Fruit fly (Drosophila melanogaster) whole organism, prepupa: ENCODE measurements around the gene Ankrd49.

Experiments
- CG10669 ChIP-seq: fragments of 200-800 bp; sonication (Bioruptor generic); optimal IDR thresholded peaks from 3 replicates; lab custom pipeline; 2018; ENCODE audit warnings: missing biosample characterization, mild to moderate bottlenecking, missing genetic modification characterization, moderate library complexity
- CG11294 ChIP-seq: fragments of 200-800 bp; sonication (Bioruptor generic); IDR thresholded peaks from 2 replicates; pipeline ENCODE4 v1.3.6; 2022; ENCODE audit warnings: missing biosample characterization, missing genetic modification characterization
- CG11762 ChIP-seq: fragments of 200-800 bp; sonication (Bioruptor generic); optimal IDR thresholded peaks from 3 replicates; lab custom pipeline; 2016; ENCODE audit warnings: missing biosample characterization, missing genetic modification characterization; ENCODE audit not compliant: insufficient read depth
- CG11902 ChIP-seq: fragments of 200-800 bp; sonication (Bioruptor generic); optimal IDR thresholded peaks from 3 replicates; lab custom pipeline; 2016; ENCODE audit warnings: missing biosample characterization, missing genetic modification characterization
- CG15336 ChIP-seq: fragments of 200-800 bp; sonication (Bioruptor generic); IDR thresholded peaks from 2 replicates; pipeline ENCODE4 v1.3.6; 2022; ENCODE audit warnings: missing biosample characterization, missing genetic modification characterization
- CG1621 ChIP-seq: fragments of 200-800 bp; sonication (Bioruptor generic); optimal IDR thresholded peaks from 3 replicates; lab custom pipeline; 2018; ENCODE audit warnings: missing biosample characterization, mild to moderate bottlenecking, missing genetic modification characterization
- CG3032 ChIP-seq: fragments of 200-800 bp; optimal IDR thresholded peaks from 2 replicates; lab custom pipeline; 2019; ENCODE audit warnings: missing biosample characterization, mild to moderate bottlenecking, missing genetic modification characterization, moderate library complexity
- CG31627 ChIP-seq: fragments of 200-800 bp; sonication (Bioruptor generic); optimal IDR thresholded peaks from 3 replicates; lab custom pipeline; 2016; ENCODE audit warnings: missing biosample characterization, missing genetic modification characterization
- CG32006 ChIP-seq: fragments of 200-800 bp; sonication (Bioruptor generic); optimal IDR thresholded peaks from 3 replicates; lab custom pipeline; 2017; ENCODE audit warnings: missing biosample characterization, mild to moderate bottlenecking, missing genetic modification characterization
- CG34406 ChIP-seq: fragments of 200-800 bp; sonication (Bioruptor generic); optimal IDR thresholded peaks from 3 replicates; lab custom pipeline; 2016; ENCODE audit warnings: missing biosample characterization, missing genetic modification characterization
- CG4318 ChIP-seq: fragments of 200-800 bp; sonication (Bioruptor generic); optimal IDR thresholded peaks from 3 replicates; lab custom pipeline; 2017; ENCODE audit warnings: missing biosample characterization, mild to moderate bottlenecking, missing genetic modification characterization
- CG6163 ChIP-seq: fragments of 200-800 bp; sonication (Bioruptor generic); IDR thresholded peaks from 3 replicates; pipeline ENCODE4 v1.3.6; 2022; ENCODE audit warnings: missing biosample characterization, missing genetic modification characterization
- CG6276 ChIP-seq: fragments of 200-800 bp; sonication (Bioruptor generic); optimal IDR thresholded peaks from 2 replicates; lab custom pipeline; 2017; ENCODE audit warnings: missing biosample characterization, mild to moderate bottlenecking, missing genetic modification characterization
- CG6792 ChIP-seq: fragments of 200-800 bp; sonication (Bioruptor generic); optimal IDR thresholded peaks from 3 replicates; lab custom pipeline; 2016; ENCODE audit warnings: missing biosample characterization, missing genetic modification characterization
- CG6808 ChIP-seq: fragments of 200-800 bp; sonication (Bioruptor generic); optimal IDR thresholded peaks from 3 replicates; lab custom pipeline; 2017; ENCODE audit warnings: missing biosample characterization, missing genetic modification characterization, mild to moderate bottlenecking, moderate library complexity, missing genetic modification reagents
- CG6854 ChIP-seq: fragments of 200-800 bp; sonication (Bioruptor generic); optimal IDR thresholded peaks from 2 replicates; lab custom pipeline; 2017; ENCODE audit warnings: missing biosample characterization, mild to moderate bottlenecking, missing genetic modification characterization
- CG7368 ChIP-seq: fragments of 200-800 bp; sonication (Bioruptor generic); optimal IDR thresholded peaks from 3 replicates; lab custom pipeline; 2016; ENCODE audit warnings: missing biosample characterization, missing genetic modification characterization
- CG8119 ChIP-seq: fragments of 200-800 bp; sonication (Bioruptor generic); IDR thresholded peaks from 3 replicates; pipeline ENCODE4 v1.3.6; 2022; ENCODE audit warnings: missing biosample characterization, missing genetic modification characterization
- CG9139 ChIP-seq: fragments of 200-800 bp; sonication (Bioruptor generic); optimal IDR thresholded peaks from 3 replicates; lab custom pipeline; 2017; ENCODE audit warnings: missing biosample characterization, mild to moderate bottlenecking, missing genetic modification characterization
- Eip78C ChIP-seq: fragments of 200-800 bp; sonication (Bioruptor generic); peaks from one replicate; lab custom pipeline; 2016; ENCODE audit warnings: missing biosample characterization, missing genetic modification characterization
- Eip93F ChIP-seq: fragments of 200-800 bp; sonication (Bioruptor generic); optimal IDR thresholded peaks from 2 replicates; lab custom pipeline; 2016; ENCODE audit warnings: missing biosample characterization, mild to moderate bottlenecking, missing genetic modification characterization
- Ets21C ChIP-seq: fragments of 200-800 bp; sonication (Bioruptor generic); optimal IDR thresholded peaks from 3 replicates; lab custom pipeline; 2016; ENCODE audit warnings: missing biosample characterization, missing genetic modification characterization
- Ets96B ChIP-seq: fragments of 200-800 bp; optimal IDR thresholded peaks from 2 replicates; lab custom pipeline; 2019; ENCODE audit warnings: missing biosample characterization, mild to moderate bottlenecking, missing genetic modification characterization, moderate library complexity
- Gug ChIP-seq: fragments of 200-800 bp; sonication (Bioruptor generic); IDR thresholded peaks from 2 replicates; pipeline ENCODE4 v1.3.6; 2022; ENCODE audit warnings: missing biosample characterization, missing genetic modification characterization
- Hr38 ChIP-seq: sonication (Bioruptor generic); optimal IDR thresholded peaks from 2 replicates; lab custom pipeline; 2016; ENCODE audit warnings: missing biosample characterization, missing genetic modification characterization
- Hr39 ChIP-seq: fragments of 200-800 bp; sonication (Bioruptor generic); optimal IDR thresholded peaks from 2 replicates; lab custom pipeline; 2016; ENCODE audit warnings: missing biosample characterization, missing genetic modification characterization
- Hr4 ChIP-seq: fragments of 200-800 bp; sonication (Bioruptor generic); optimal IDR thresholded peaks from 3 replicates; lab custom pipeline; 2016; ENCODE audit warnings: missing biosample characterization, missing genetic modification characterization
- Lpt ChIP-seq: fragments of 200-800 bp; sonication (Bioruptor generic); optimal IDR thresholded peaks from 3 replicates; lab custom pipeline; 2016; ENCODE audit warnings: missing biosample characterization, missing genetic modification characterization
- OdsH ChIP-seq: fragments of 200-800 bp; sonication (Bioruptor generic); optimal IDR thresholded peaks from 3 replicates; lab custom pipeline; 2016; ENCODE audit warnings: missing biosample characterization, missing genetic modification characterization
- Smox ChIP-seq: fragments of 200-800 bp; sonication (Bioruptor generic); optimal IDR thresholded peaks from 3 replicates; lab custom pipeline; 2016; ENCODE audit warnings: missing biosample characterization, missing genetic modification characterization
- Sox102F ChIP-seq: fragments of 200-800 bp; sonication (Bioruptor generic); optimal IDR thresholded peaks from 2 replicates; lab custom pipeline; 2016; ENCODE audit warnings: missing biosample characterization, mild to moderate bottlenecking, missing genetic modification characterization
- Sox14 ChIP-seq: fragments of 200-800 bp; sonication (Bioruptor generic); optimal IDR thresholded peaks from 3 replicates; lab custom pipeline; 2016; ENCODE audit warnings: missing biosample characterization, missing genetic modification characterization
- achi ChIP-seq: fragments of 200-800 bp; sonication (Bioruptor generic); optimal IDR thresholded peaks from 3 replicates; lab custom pipeline; 2016; ENCODE audit warnings: missing biosample characterization, missing genetic modification characterization
- cyc ChIP-seq: fragments of 200-800 bp; sonication (Bioruptor generic); optimal IDR thresholded peaks from 3 replicates; lab custom pipeline; 2016; ENCODE audit warnings: missing biosample characterization, missing genetic modification characterization
- dac ChIP-seq: fragments of 200-800 bp; sonication (Bioruptor generic); optimal IDR thresholded peaks from 2 replicates; lab custom pipeline; 2017; ENCODE audit warnings: missing biosample characterization, mild to moderate bottlenecking, missing genetic modification characterization
- eg ChIP-seq: fragments of 200-800 bp; sonication (Bioruptor generic); IDR thresholded peaks from 3 replicates; pipeline ENCODE4 v1.3.6; 2022; ENCODE audit warnings: missing biosample characterization, missing genetic modification characterization
- esn ChIP-seq: fragments of 200-800 bp; sonication (Bioruptor generic); optimal IDR thresholded peaks from 2 replicates; lab custom pipeline; 2016; ENCODE audit warnings: missing biosample characterization, mild to moderate bottlenecking, missing genetic modification characterization, moderate library complexity
- fd59A ChIP-seq: fragments of 200-800 bp; sonication (Bioruptor generic); optimal IDR thresholded peaks from 2 replicates; lab custom pipeline; 2017; ENCODE audit warnings: missing biosample characterization, mild to moderate bottlenecking, missing genetic modification characterization, missing genetic modification reagents
- fd85E ChIP-seq: fragments of 200-800 bp; sonication (Bioruptor generic); optimal IDR thresholded peaks from 3 replicates; lab custom pipeline; 2016; ENCODE audit warnings: missing biosample characterization, missing genetic modification characterization
- fkh ChIP-seq: fragments of 200-800 bp; sonication (Bioruptor generic); optimal IDR thresholded peaks from 3 replicates; lab custom pipeline; 2017; ENCODE audit warnings: missing biosample characterization, mild to moderate bottlenecking, missing genetic modification characterization, moderate library complexity
- lz ChIP-seq: fragments of 200-800 bp; sonication (Bioruptor generic); optimal IDR thresholded peaks from 3 replicates; lab custom pipeline; 2016; ENCODE audit warnings: missing biosample characterization, missing genetic modification characterization
- pdm3 ChIP-seq: fragments of 200-800 bp; sonication (Bioruptor generic); optimal IDR thresholded peaks from 3 replicates; lab custom pipeline; 2016; ENCODE audit warnings: missing biosample characterization, missing genetic modification characterization
- spab ChIP-seq: fragments of 200-800 bp; sonication (Bioruptor generic); optimal IDR thresholded peaks from 2 replicates; lab custom pipeline; 2017; ENCODE audit warnings: missing biosample characterization, mild to moderate bottlenecking, missing genetic modification characterization, missing genetic modification reagents
- ss ChIP-seq, 2 experiments: fragments of 200-800 bp; sonication (Bioruptor generic); optimal IDR thresholded peaks; 2 replicates in 1 of 2; 3 replicates in 1 of 2; lab custom pipeline; 2017 to 2018; ENCODE audit warnings: mild to moderate bottlenecking in 2 of 2, missing biosample characterization in 2 of 2, missing genetic modification characterization in 2 of 2, moderate library complexity in 1 of 2
- svp ChIP-seq: fragments of 200-800 bp; sonication (Bioruptor generic); peaks from one replicate; lab custom pipeline; 2016; ENCODE audit warnings: missing biosample characterization, missing genetic modification characterization
- vri ChIP-seq: fragments of 200-800 bp; sonication (Bioruptor generic); optimal IDR thresholded peaks from 3 replicates; lab custom pipeline; 2016; ENCODE audit warnings: missing biosample characterization, mild to moderate bottlenecking, missing genetic modification characterization

Ankrd49 gene

DNA sequence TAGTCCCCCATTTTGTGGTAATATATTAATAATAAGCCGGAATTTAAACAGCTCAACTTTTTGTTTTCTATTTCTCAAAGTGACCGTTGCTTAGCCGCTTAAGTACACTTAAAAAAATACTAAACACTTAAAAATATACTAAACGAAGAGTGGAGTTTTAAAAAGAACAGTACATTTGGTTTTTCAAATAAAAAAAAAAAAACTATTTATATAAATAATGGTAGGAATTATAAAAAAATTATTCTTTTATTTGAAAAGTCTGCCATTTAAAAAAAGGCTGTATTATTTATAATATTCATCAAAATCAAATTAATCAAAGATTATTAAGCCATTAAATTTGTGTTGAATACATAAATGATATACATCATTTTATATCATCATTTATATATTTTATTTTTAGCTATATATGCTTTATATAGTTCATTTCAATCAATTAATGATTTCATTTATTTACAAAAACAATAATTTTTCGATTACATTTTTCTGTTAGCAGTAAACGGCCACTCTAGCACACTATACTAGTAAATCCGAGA lies at the start of gene Ankrd49, which contains the start of gene NC2beta:
Gene Ankrd49, minus strand, starts transcription at position 101 of the 533 bp plus-strand sequence.
Gene NC2beta, plus strand, starts transcription at position 483 of the 533 bp plus-strand sequence.
- TF ChIP-seq dac (GFP tag; lab: Kevin White, UChicago): no peak
- TF ChIP-seq Smox (GFP tag; lab: Kevin White, UChicago): no peak
- no peak for TF ChIP-seq fkh (GFP tag; lab: Kevin White, UChicago)
- no peak for TF ChIP-seq spab (GFP tag; lab: Kevin White, UChicago)
- TF ChIP-seq CG8119 (GFP tag; lab: Robert Waterston, UW): no peak
- no peak for TF ChIP-seq achi (GFP tag; lab: Kevin White, UChicago)
- no peak for TF ChIP-seq Ets96B
- TF ChIP-seq vri (GFP tag; lab: Kevin White, UChicago): no peak
- TF ChIP-seq Eip93F (GFP tag; lab: Kevin White, UChicago): no peak
- TF ChIP-seq Hr4 (GFP tag; lab: Kevin White, UChicago): no peak
- TF ChIP-seq, all 60 proteins: peak for 0

DNA sequence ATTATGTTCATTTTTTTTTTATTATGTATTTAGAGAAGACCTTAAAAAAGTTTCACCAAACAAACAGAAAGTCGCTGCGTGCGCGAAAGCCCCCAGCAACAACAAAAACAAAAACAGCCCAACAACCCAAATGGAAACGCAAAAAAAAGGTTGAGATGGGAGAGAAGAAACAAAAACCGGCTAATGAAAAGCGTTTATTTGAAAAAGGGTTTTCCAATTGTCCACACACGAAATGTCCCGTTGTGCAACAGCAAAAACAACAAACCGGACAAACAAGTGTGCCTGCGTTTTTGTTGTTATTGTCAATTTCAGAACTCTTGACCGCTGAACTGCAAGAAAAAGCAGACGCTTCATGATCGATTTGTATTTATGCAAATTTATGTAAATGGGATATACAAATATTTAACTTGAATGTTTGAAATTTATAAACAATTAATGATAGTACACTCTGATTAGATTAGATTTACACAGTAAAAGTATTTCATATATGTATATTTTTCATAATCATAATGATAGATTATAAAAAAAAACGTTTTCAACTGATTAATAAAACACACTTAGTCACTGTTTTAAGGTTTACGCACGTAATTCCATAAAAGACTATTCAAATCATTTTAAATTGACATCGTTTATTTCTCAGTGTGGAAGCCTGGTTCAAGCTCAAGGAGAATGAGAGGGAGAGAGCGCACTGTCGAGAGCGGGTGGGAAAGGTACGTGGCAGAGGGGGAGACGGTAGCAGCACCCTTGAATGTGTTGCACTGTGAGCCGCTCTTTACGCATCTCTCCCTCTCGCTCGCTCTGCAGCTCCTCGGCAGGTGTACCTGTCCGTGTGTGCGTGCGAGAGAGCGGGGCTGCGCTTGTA lies 49.4 kb upstream of the Ankrd49 start:
- TF ChIP-seq CG11294 (GFP tag; lab: Robert Waterston, UW): peak; percentile 81; the same call in 1 of the 2 replicates
- peak; percentile 1 for TF ChIP-seq Ets21C (GFP tag; lab: Kevin White, UChicago)
- peak; percentile 50 for TF ChIP-seq vri (GFP tag; lab: Kevin White, UChicago)
- peak; percentile 78 for TF ChIP-seq pdm3 (GFP tag; lab: Kevin White, UChicago)
- TF ChIP-seq CG6792 (GFP tag; lab: Kevin White, UChicago): peak; percentile 81
- peak; percentile 86 for TF ChIP-seq CG6276 (GFP tag; lab: Kevin White, UChicago)
- peak; percentile 82 for TF ChIP-seq cyc
- peak; percentile 67 for TF ChIP-seq CG31627
- TF ChIP-seq esn: peak; percentile 90
- peak; percentile 87 for TF ChIP-seq CG3032 (tag; lab: Kevin White, UChicago)
- peak; percentile 86 for TF ChIP-seq CG34406 (GFP tag; lab: Kevin White, UChicago)
- peak; percentile 90 for TF ChIP-seq CG6808 (GFP tag; lab: Kevin White, UChicago)
- TF ChIP-seq Hr38 (GFP tag; lab: Kevin White, UChicago): no peak
- TF ChIP-seq Hr39 (GFP tag; lab: Kevin White, UChicago): peak; percentile 47
- peak; percentile 91 for TF ChIP-seq CG32006 (GFP tag; lab: Kevin White, UChicago)
- peak; percentile 72 for TF ChIP-seq CG4318 (GFP tag; lab: Kevin White, UChicago)
- no peak for TF ChIP-seq fd85E (GFP tag; lab: Kevin White, UChicago)
- TF ChIP-seq CG11902 (GFP tag; lab: Kevin White, UChicago): peak; percentile 77
- peak; percentile 64 for TF ChIP-seq dac (GFP tag; lab: Kevin White, UChicago)
- TF ChIP-seq Gug (GFP tag; lab: Robert Waterston, UW): peak; percentile 80
- peak; percentile 74 for TF ChIP-seq lz (GFP tag; lab: Kevin White, UChicago)
- TF ChIP-seq fkh (GFP tag; lab: Kevin White, UChicago): peak; percentile 19
- peak; percentile 84 for TF ChIP-seq CG11762 (GFP tag; lab: Kevin White, UChicago)
- peak; percentile 52 for TF ChIP-seq CG1621 (tag; lab: Kevin White, UChicago)
- TF ChIP-seq fd59A (GFP tag; lab: Kevin White, UChicago): peak; percentile 76
- TF ChIP-seq svp (GFP tag; lab: Kevin White, UChicago): peak; percentile 88
- peak; percentile 90; the same call in 2 of the 3 replicates for TF ChIP-seq eg (GFP tag; lab: Robert Waterston, UW)
- peak; percentile 87 for TF ChIP-seq OdsH (GFP tag; lab: Kevin White, UChicago)
- TF ChIP-seq Hr4 (GFP tag; lab: Kevin White, UChicago): peak; percentile 83
- TF ChIP-seq ss (GFP tag; optimal IDR thresholded peaks at IDR 0.05; lab: Kevin White, UChicago): peak; percentile 89 to 90
- peak; percentile 94 for TF ChIP-seq CG15336
- TF ChIP-seq CG9139 (GFP tag; lab: Kevin White, UChicago): peak; percentile 73
- TF ChIP-seq CG10669 (GFP tag; lab: Kevin White, UChicago): peak; percentile 84
- TF ChIP-seq Sox14 (GFP tag; lab: Kevin White, UChicago): peak; percentile 71
- TF ChIP-seq CG6163: peak; percentile 89; the same call in 2 of the 3 replicates
- peak; percentile 85 for TF ChIP-seq CG7368
- peak; percentile 78 for TF ChIP-seq Lpt (GFP tag; lab: Kevin White, UChicago)
- peak; percentile 84 for TF ChIP-seq Sox102F (GFP tag; lab: Kevin White, UChicago)
- peak; percentile 94 for TF ChIP-seq CG8119 (GFP tag; lab: Robert Waterston, UW)
- peak; percentile 98 for TF ChIP-seq Eip78C (GFP tag; lab: Kevin White, UChicago)
- TF ChIP-seq CG6854 (GFP tag; lab: Kevin White, UChicago): peak; percentile 67
